Worm (Caenorhabditis elegans): ENCODE results near the gene Y37H2A.14.

Y37H2A.14 gene

ce11 chrV:18109449-18109848, 34.1 kb upstream of the Y37H2A.14 start:
- TF ChIP-seq mdl-1 (tag; optimal IDR thresholded peaks at IDR 0.05) (no peak), unc-39 (tag; optimal IDR thresholded peaks at IDR 0.05) (no peak), ztf-11 (tag; optimal IDR thresholded peaks at IDR 0.05) (no peak), lin-39 (tag; optimal IDR thresholded peaks at IDR 0.05) (no peak), zag-1 (tag; optimal IDR thresholded peaks at IDR 0.05) (no peak)

- TF ChIP-seq jun-1 (tag; optimal IDR thresholded peaks at IDR 0.05) (no peak), eor-1 (tag; optimal IDR thresholded peaks at IDR 0.05) (no peak), nhr-25 (tag; optimal IDR thresholded peaks at IDR 0.05) (no peak), aly-2 (tag; optimal IDR thresholded peaks at IDR 0.05) (no peak)
These were observed 19.9 kb upstream of the Y37H2A.14 start, which contains the start of gene fbxa-107 for ce11 chrV:18123639-18124038. Gene fbxa-107 (plus strand): TSS chrV:18123939.

- no peak for TF ChIP-seq nhr-11 (tag; optimal IDR thresholded peaks at IDR 0.05)
- TF ChIP-seq aly-2 (tag; optimal IDR thresholded peaks at IDR 0.05) = no peak
- TF ChIP-seq fkh-10 (GFP tag; optimal IDR thresholded peaks at IDR 0.05) = no peak
- no peak for TF ChIP-seq nhr-76 (tag; optimal IDR thresholded peaks at IDR 0.05)
- no peak for TF ChIP-seq pqm-1 (tag; optimal IDR thresholded peaks at IDR 0.05)
- no peak for TF ChIP-seq ceh-82 (tag; optimal IDR thresholded peaks at IDR 0.05)
- no peak for TF ChIP-seq lsy-12 (tag; optimal IDR thresholded peaks at IDR 0.05)
- TF ChIP-seq nfya-1 (tag; optimal IDR thresholded peaks at IDR 0.05; ENCODE audit: insufficient read depth) = no peak
- TF ChIP-seq jun-1 (tag; optimal IDR thresholded peaks at IDR 0.05) = no peak
- TF ChIP-seq snpc-4 (tag; optimal IDR thresholded peaks at IDR 0.05) = no peak
- TF ChIP-seq ZK546.5 (tag; optimal IDR thresholded peaks at IDR 0.05) = no peak
- TF ChIP-seq nhr-12 (tag; optimal IDR thresholded peaks at IDR 0.05) = no peak
- TF ChIP-seq skn-1 (tag; optimal IDR thresholded peaks at IDR 0.05) = no peak
- TF ChIP-seq ztf-4 (tag; optimal IDR thresholded peaks at IDR 0.05) = no peak
- TF ChIP-seq nhr-28 (tag; optimal IDR thresholded peaks at IDR 0.05) = no peak
- TF ChIP-seq nhr-23 (tag; optimal IDR thresholded peaks at IDR 0.05) = no peak
- TF ChIP-seq ceh-16 (tag; optimal IDR thresholded peaks at IDR 0.05) = no peak
These were observed 18.5 kb upstream of the Y37H2A.14 start, which contains the start of gene fbxa-210 for ce11 chrV:18125075-18125474. Gene fbxa-210 (plus strand): TSS chrV:18125375.

ce11 chrV:18127192-18127591, 16.4 kb upstream of the Y37H2A.14 start, which contains the start of gene fbxa-211:
Gene fbxa-211 (plus strand): TSS chrV:18127519.
- TF ChIP-seq hmg-11 (tag; optimal IDR thresholded peaks at IDR 0.05) (no peak), aly-2 (tag; optimal IDR thresholded peaks at IDR 0.05) (no peak), mml-1 (tag; optimal IDR thresholded peaks at IDR 0.05) (no peak), nhr-28 (tag; optimal IDR thresholded peaks at IDR 0.05) (no peak), zag-1 (tag; optimal IDR thresholded peaks at IDR 0.05) (no peak), tbx-2 (tag; optimal IDR thresholded peaks at IDR 0.05) (no peak), elt-2 (tag; optimal IDR thresholded peaks at IDR 0.05) (no peak), pha-4 (tag; optimal IDR thresholded peaks at IDR 0.05) (no peak), ZK546.5 (tag; optimal IDR thresholded peaks at IDR 0.05) (no peak), nhr-23 (tag; optimal IDR thresholded peaks at IDR 0.05) (no peak), nhr-76 (tag; optimal IDR thresholded peaks at IDR 0.05) (no peak), nfya-1 (tag; optimal IDR thresholded peaks at IDR 0.05; ENCODE audit: insufficient read depth) (no peak), ama-1 (optimal IDR thresholded peaks at IDR 0.05) (no peak), ztf-4 (tag; optimal IDR thresholded peaks at IDR 0.05) (no peak), nhr-12 (tag; optimal IDR thresholded peaks at IDR 0.05) (no peak), nhr-67 (tag; optimal IDR thresholded peaks at IDR 0.05) (no peak), mdl-1 (tag; optimal IDR thresholded peaks at IDR 0.05) (no peak)

ce11 chrV:18128545-18128944, 15.0 kb upstream of the Y37H2A.14 start:
- no peak for TF ChIP-seq elt-2 (tag; optimal IDR thresholded peaks at IDR 0.05)

- peak; percentile 82 for TF ChIP-seq ceh-28 (tag; optimal IDR thresholded peaks at IDR 0.05)
These were observed 13.8 kb upstream of the Y37H2A.14 start for ce11 chrV:18129663-18130272.
